Fruit fly (Drosophila melanogaster) whole organism, pupa: ENCODE data around the gene Pglym87.

ENCODE experiments used
- CG13204 ChIP-seq: fragments of 200-800 bp; sonication (Bioruptor generic); optimal IDR thresholded peaks from 2 replicates; lab custom pipeline; 2018; ENCODE audit warnings: missing biosample characterization, mild to moderate bottlenecking, missing genetic modification characterization, moderate library complexity
- EcR ChIP-seq: fragments of 200-800 bp; sonication (Bioruptor generic); optimal IDR thresholded peaks from 3 replicates; lab custom pipeline; 2019; ENCODE audit warnings: missing biosample characterization, missing genetic modification characterization, mild to moderate bottlenecking, moderate library complexity, missing genetic modification reagents
- Ets98B ChIP-seq: fragments of 200-800 bp; sonication (Bioruptor generic); IDR thresholded peaks from 2 replicates; pipeline ENCODE4 v1.3.6; 2022; ENCODE audit warnings: missing biosample characterization, missing genetic modification characterization
- fd96Ca ChIP-seq: fragments of 200-800 bp; sonication (Bioruptor generic); IDR thresholded peaks from 3 replicates; pipeline ENCODE4 v1.3.6; 2022; ENCODE audit warnings: missing biosample characterization, missing genetic modification characterization
- gl ChIP-seq: fragments of 200-800 bp; sonication (Bioruptor generic); optimal IDR thresholded peaks from 2 replicates; lab custom pipeline; 2018; ENCODE audit warnings: missing biosample characterization, mild to moderate bottlenecking, missing genetic modification characterization

DNA sequence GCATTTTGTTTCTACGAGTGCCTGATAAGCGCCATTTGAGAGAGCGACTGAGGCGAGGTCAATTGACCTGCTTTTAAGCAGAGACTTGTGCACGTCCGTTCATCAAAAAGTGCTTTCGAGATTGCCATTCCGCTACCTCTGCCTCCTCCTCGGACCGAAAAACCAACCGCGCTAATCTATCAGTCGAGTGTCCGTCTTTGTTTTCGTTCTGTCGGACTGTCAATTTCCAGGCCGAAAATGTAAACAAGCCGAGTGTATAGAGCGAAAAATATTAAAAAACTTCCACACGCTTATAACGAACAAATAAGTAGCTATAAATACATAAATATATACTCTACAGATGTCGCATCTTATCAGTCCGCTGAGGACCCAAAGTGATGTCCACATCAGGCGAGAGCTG, 26.5 kb upstream of the Pglym87 start:
- TF ChIP-seq gl (tag; lab: Kevin White, UChicago) (no peak), EcR (peak; percentile 30), CG13204 (GFP tag; lab: Kevin White, UChicago) (no peak), Ets98B (GFP tag; lab: Robert Waterston, UW) (no peak), fd96Ca (GFP tag; lab: Robert Waterston, UW) (no peak)
